Fruit fly (Drosophila melanogaster) whole organism, embryonic: ENCODE measurements around the gene CG46307.

Experiments
- Ada2b ChIP-seq: fragments of 200-800 bp; sonication (Bioruptor generic); IDR thresholded peaks from 2 replicates; pipeline ENCODE4 v1.3.6; 2022; ENCODE audit warnings: missing biosample characterization, missing genetic modification characterization
- CG11695 ChIP-seq: fragments of 200-800 bp; sonication (Bioruptor generic); IDR thresholded peaks from 3 replicates; pipeline ENCODE4 v1.3.6; 2022; ENCODE audit warnings: missing biosample characterization, missing genetic modification characterization
- CG11696 ChIP-seq: fragments of 200-800 bp; sonication (Bioruptor generic); IDR thresholded peaks from 2 replicates; pipeline ENCODE4 v1.3.6; 2022; ENCODE audit warnings: missing biosample characterization, missing genetic modification characterization
- CG13296 ChIP-seq: fragments of 200-800 bp; sonication (Bioruptor generic); optimal IDR thresholded peaks from 3 replicates; lab custom pipeline; 2018; ENCODE audit warnings: missing biosample characterization, mild to moderate bottlenecking, missing genetic modification characterization
- CG15269 ChIP-seq: fragments of 200-800 bp; sonication (Bioruptor generic); optimal IDR thresholded peaks from 2 replicates; lab custom pipeline; 2018; ENCODE audit warnings: missing biosample characterization, mild to moderate bottlenecking, missing genetic modification characterization, moderate library complexity
- CG1647 ChIP-seq: fragments of 200-800 bp; sonication (Bioruptor generic); optimal IDR thresholded peaks from 3 replicates; lab custom pipeline; 2016; ENCODE audit warnings: missing biosample characterization, missing genetic modification characterization
- CG17385 ChIP-seq: fragments of 200-800 bp; sonication (Bioruptor generic); optimal IDR thresholded peaks from 3 replicates; lab custom pipeline; 2018; ENCODE audit warnings: missing biosample characterization, mild to moderate bottlenecking, missing genetic modification characterization
- CG2199 ChIP-seq: fragments of 200-800 bp; sonication (Bioruptor generic); IDR thresholded peaks from 3 replicates; pipeline ENCODE4 v1.3.6; 2022; ENCODE audit warnings: missing biosample characterization, missing genetic modification characterization
- CG30431 ChIP-seq: fragments of 200-800 bp; sonication (Bioruptor generic); optimal IDR thresholded peaks from 2 replicates; lab custom pipeline; 2017; ENCODE audit warnings: missing biosample characterization, missing genetic modification characterization
- CG3407 ChIP-seq: fragments of 200-800 bp; sonication (Bioruptor generic); optimal IDR thresholded peaks from 2 replicates; lab custom pipeline; 2018; ENCODE audit warnings: missing biosample characterization, mild to moderate bottlenecking, missing genetic modification characterization
- CG3726 ChIP-seq: fragments of 200-800 bp; sonication (Bioruptor generic); IDR thresholded peaks from 3 replicates; pipeline ENCODE4, ENCODE4 v1.3.6; 2022; ENCODE audit warnings: missing biosample characterization, missing genetic modification characterization
- CG42726 ChIP-seq: fragments of 200-800 bp; sonication (Bioruptor generic); IDR thresholded peaks from 2 replicates; pipeline ENCODE4 v1.3.6; 2022; ENCODE audit warnings: missing biosample characterization, missing genetic modification characterization; ENCODE audit not compliant: partially characterized antibody
- CG43689 ChIP-seq: fragments of 200-800 bp; sonication (Bioruptor generic); IDR thresholded peaks from 2 replicates; pipeline ENCODE4 v1.3.6; 2022; ENCODE audit warnings: missing biosample characterization, missing genetic modification characterization
- CG6272 ChIP-seq: fragments of 200-800 bp; sonication (Bioruptor generic); IDR thresholded peaks from 2 replicates; pipeline ENCODE4 v1.3.6; 2022; ENCODE audit warnings: missing biosample characterization, missing genetic modification characterization
- CG7745 ChIP-seq: fragments of 200-800 bp; sonication (Bioruptor generic); optimal IDR thresholded peaks from 2 replicates; lab custom pipeline; 2018; ENCODE audit warnings: missing biosample characterization, mild to moderate bottlenecking, missing genetic modification characterization, moderate library complexity
- CG8290 ChIP-seq, 3 experiments: fragments of 200-800 bp; sonication (Bioruptor generic); optimal IDR thresholded peaks; 2 replicates each; lab custom pipeline; 2016 to 2019; ENCODE audit warnings: missing biosample characterization in 3 of 3, missing genetic modification characterization in 3 of 3, mild to moderate bottlenecking in 2 of 3, moderate library complexity in 1 of 3
- CG9437 ChIP-seq: fragments of 200-800 bp; sonication (Bioruptor generic); optimal IDR thresholded peaks from 2 replicates; lab custom pipeline; 2018; ENCODE audit warnings: missing biosample characterization, mild to moderate bottlenecking, missing genetic modification characterization
- CG9609 ChIP-seq: fragments of 200-800 bp; sonication (Bioruptor generic); optimal IDR thresholded peaks from 3 replicates; lab custom pipeline; 2016; ENCODE audit warnings: missing biosample characterization, missing genetic modification characterization
- CG9727 ChIP-seq: fragments of 200-800 bp; sonication (Bioruptor generic); optimal IDR thresholded peaks from 3 replicates; lab custom pipeline; 2017; ENCODE audit warnings: missing biosample characterization, mild to moderate bottlenecking, missing genetic modification characterization
- CHES-1-like ChIP-seq: fragments of 200-800 bp; sonication (Bioruptor generic); optimal IDR thresholded peaks from 2 replicates; lab custom pipeline; 2016; ENCODE audit warnings: missing biosample characterization, missing genetic modification characterization
- D19A ChIP-seq: fragments of 200-800 bp; optimal IDR thresholded peaks from 3 replicates; lab custom pipeline; 2019; ENCODE audit warnings: missing biosample characterization, mild to moderate bottlenecking, missing genetic modification characterization, moderate library complexity
- Ets97D ChIP-seq: fragments of 200-800 bp; sonication (Bioruptor generic); optimal IDR thresholded peaks from 3 replicates; lab custom pipeline; 2016; ENCODE audit warnings: missing biosample characterization, missing genetic modification characterization
- HLH54F ChIP-seq: fragments of 200-800 bp; sonication (Bioruptor generic); optimal IDR thresholded peaks from 3 replicates; lab custom pipeline; 2016; ENCODE audit warnings: missing biosample characterization, missing genetic modification characterization
- Lim3 ChIP-seq: fragments of 200-800 bp; sonication (Bioruptor generic); IDR thresholded peaks from 2 replicates; pipeline ENCODE4 v1.3.6; 2022; ENCODE audit warnings: missing biosample characterization, missing genetic modification characterization
- Sry-δ ChIP-seq: fragments of 200-800 bp; sonication (Bioruptor generic); optimal IDR thresholded peaks from 2 replicates; lab custom pipeline; 2016; ENCODE audit warnings: missing biosample characterization, missing genetic modification characterization
- abd-A ChIP-seq: fragments of 200-800 bp; sonication (Bioruptor generic); optimal IDR thresholded peaks from 3 replicates; lab custom pipeline; 2019; ENCODE audit warnings: missing biosample characterization, mild to moderate bottlenecking, missing genetic modification characterization, moderate library complexity
- bcd ChIP-seq: fragments of 200-800 bp; sonication (Bioruptor generic); optimal IDR thresholded peaks from 2 replicates; lab custom pipeline; 2017; ENCODE audit warnings: missing biosample characterization, mild to moderate bottlenecking, missing genetic modification characterization
- bsh ChIP-seq, 2 experiments: fragments of 200-800 bp; sonication (Bioruptor generic); optimal IDR thresholded peaks; 2 replicates each; lab custom pipeline; 2017 to 2018; ENCODE audit warnings: mild to moderate bottlenecking in 2 of 2, missing biosample characterization in 2 of 2, missing genetic modification characterization in 2 of 2, moderate library complexity in 1 of 2
- cas ChIP-seq: fragments of 200-800 bp; sonication (Bioruptor generic); IDR thresholded peaks from 2 replicates; pipeline ENCODE4 v1.3.6; 2022; ENCODE audit warnings: missing biosample characterization, missing genetic modification characterization
- dan ChIP-seq: fragments of 200-800 bp; sonication (Bioruptor generic); IDR thresholded peaks from 2 replicates; pipeline ENCODE4 v1.3.6; 2022; ENCODE audit warnings: missing biosample characterization, missing genetic modification characterization
- fru ChIP-seq: fragments of >200 bp; optimal IDR thresholded peaks from 2 replicates; lab custom pipeline; 2017
- gt ChIP-seq: fragments of 200-800 bp; sonication (Bioruptor generic); IDR thresholded peaks from 2 replicates; pipeline ENCODE4 v1.3.6; 2022; ENCODE audit warnings: missing biosample characterization, missing genetic modification characterization
- hb ChIP-seq: fragments of 200-800 bp; sonication (Bioruptor generic); IDR thresholded peaks from 3 replicates; pipeline ENCODE4 v1.3.6; 2022; ENCODE audit warnings: missing biosample characterization, missing genetic modification characterization; ENCODE audit not compliant: partially characterized antibody
- ken ChIP-seq: fragments of 200-800 bp; sonication (Bioruptor generic); IDR thresholded peaks from 3 replicates; pipeline ENCODE4 v1.3.6; 2022; ENCODE audit warnings: missing biosample characterization, missing genetic modification characterization
- lab ChIP-seq: fragments of 200-800 bp; sonication (Bioruptor generic); optimal IDR thresholded peaks from 3 replicates; lab custom pipeline; 2017; ENCODE audit warnings: missing biosample characterization, missing genetic modification characterization, mild to moderate bottlenecking, moderate library complexity, missing genetic modification reagents
- lmd ChIP-seq: fragments of 200-800 bp; sonication (Bioruptor generic); IDR thresholded peaks from 2 replicates; pipeline ENCODE4 v1.3.6; 2022; ENCODE audit warnings: missing biosample characterization, missing genetic modification characterization
- nau ChIP-seq: fragments of 200-800 bp; sonication (Bioruptor generic); optimal IDR thresholded peaks from 3 replicates; lab custom pipeline; 2017; ENCODE audit warnings: missing biosample characterization, mild to moderate bottlenecking, missing genetic modification characterization, missing genetic modification reagents
- nmo ChIP-seq: fragments of 200-800 bp; sonication (Bioruptor generic); optimal IDR thresholded peaks from 2 replicates; lab custom pipeline; 2018; ENCODE audit warnings: missing biosample characterization, mild to moderate bottlenecking, missing genetic modification characterization, moderate library complexity
- oc ChIP-seq: fragments of 200-800 bp; sonication (Bioruptor generic); optimal IDR thresholded peaks from 2 replicates; lab custom pipeline; 2018; ENCODE audit warnings: missing biosample characterization, mild to moderate bottlenecking, missing genetic modification characterization, moderate library complexity
- p53 ChIP-seq: fragments of 200-800 bp; sonication (Bioruptor generic); optimal IDR thresholded peaks from 2 replicates; lab custom pipeline; 2016; ENCODE audit warnings: missing biosample characterization, missing genetic modification characterization
- pho ChIP-seq: fragments of 200-800 bp; sonication (Bioruptor generic); optimal IDR thresholded peaks from 2 replicates; lab custom pipeline; 2016; ENCODE audit warnings: missing biosample characterization, missing genetic modification characterization
- salm ChIP-seq: fragments of 200-800 bp; sonication (Bioruptor generic); optimal IDR thresholded peaks from 2 replicates; lab custom pipeline; 2018; ENCODE audit warnings: missing biosample characterization, mild to moderate bottlenecking, missing genetic modification characterization
- sisA ChIP-seq: fragments of 200-800 bp; sonication (Bioruptor generic); IDR thresholded peaks from 2 replicates; pipeline ENCODE4 v1.3.6; 2022; ENCODE audit warnings: missing biosample characterization, missing genetic modification characterization
- sr ChIP-seq: fragments of 200-800 bp; sonication (Bioruptor generic); IDR thresholded peaks from 3 replicates; pipeline ENCODE4 v1.3.6; 2022; ENCODE audit warnings: missing biosample characterization, missing genetic modification characterization
- stc ChIP-seq: fragments of 200-800 bp; sonication (Bioruptor generic); IDR thresholded peaks from 2 replicates; pipeline ENCODE4 v1.3.6; 2022; ENCODE audit warnings: missing biosample characterization, missing genetic modification characterization
- stwl ChIP-seq: fragments of 200-800 bp; sonication (Bioruptor generic); optimal IDR thresholded peaks from 3 replicates; lab custom pipeline; 2018; ENCODE audit warnings: missing biosample characterization, mild to moderate bottlenecking, missing genetic modification characterization, moderate library complexity
- tio ChIP-seq: fragments of 200-800 bp; sonication (Bioruptor generic); optimal IDR thresholded peaks from 2 replicates; lab custom pipeline; 2017; ENCODE audit warnings: missing biosample characterization, missing genetic modification characterization, inconsistent platforms
- wek ChIP-seq: fragments of 200-800 bp; sonication (Bioruptor generic); optimal IDR thresholded peaks from 3 replicates; lab custom pipeline; 2018; ENCODE audit warnings: missing biosample characterization, mild to moderate bottlenecking, missing genetic modification characterization, moderate library complexity
- wor ChIP-seq: fragments of 200-800 bp; sonication (Bioruptor generic); IDR thresholded peaks from 2 replicates; pipeline ENCODE4 v1.3.6; 2022; ENCODE audit warnings: missing biosample characterization, missing genetic modification characterization

CG46307 gene

dm6 chr2L:21156156-21157040, 52.0 kb downstream of the CG46307 start, which contains the start of the genes Mpp6 and E2f2 (continued):
- peak; percentile 81 for TF ChIP-seq hb
- TF ChIP-seq CG9727 (GFP tag; lab: Kevin White, UChicago) = peak; percentile 19
- TF ChIP-seq CG3407 (GFP tag; lab: Kevin White, UChicago) = no peak
- TF ChIP-seq Lim3 (GFP tag; lab: Robert Waterston, UW) = no peak
- no peak for TF ChIP-seq CG1647 (GFP tag; lab: Kevin White, UChicago)
- TF ChIP-seq bcd (GFP tag; lab: Kevin White, UChicago) = peak; percentile 28
- TF ChIP-seq CG9609 = no peak
- peak; percentile 4 for TF ChIP-seq CG17385 (GFP tag; lab: Kevin White, UChicago)
- no peak for TF ChIP-seq D19A
- peak; percentile 18 for TF ChIP-seq CG8290 (GFP tag; optimal IDR thresholded peaks at IDR 0.05; lab: Kevin White, UChicago)
- TF ChIP-seq CG8290 (tag; optimal IDR thresholded peaks at IDR 0.05; lab: Kevin White, UChicago) = peak in 1 of 2 experiments; percentile 69
- TF ChIP-seq CG11696 = no peak
- TF ChIP-seq Ada2b (GFP tag; lab: Robert Waterston, UW) = no peak
- TF ChIP-seq tio (GFP tag; lab: Kevin White, UChicago) = peak; percentile 41
- no peak for TF ChIP-seq fru (lab: Kevin White, UChicago)
- no peak for TF ChIP-seq gt (GFP tag; lab: Robert Waterston, UW)
- TF ChIP-seq CG7745 (tag; lab: Kevin White, UChicago) = no peak
- peak; percentile 4 for TF ChIP-seq CG13296 (GFP tag; lab: Kevin White, UChicago)
- peak; percentile 46 for TF ChIP-seq stwl (tag; lab: Kevin White, UChicago)
- no peak for TF ChIP-seq abd-A (tag; lab: Kevin White, UChicago)
- TF ChIP-seq CG6272 (GFP tag; lab: Robert Waterston, UW) = peak; percentile 50; the same call in 1 of the 2 replicates
- TF ChIP-seq p53 (GFP tag; lab: Kevin White, UChicago) = no peak
- no peak for TF ChIP-seq lab (GFP tag; lab: Kevin White, UChicago)
- TF ChIP-seq Ets97D (GFP tag; lab: Kevin White, UChicago) = peak; percentile 58
- peak; percentile 93 for TF ChIP-seq CG42726 (GFP tag; lab: Robert Waterston, UW)
- TF ChIP-seq dan (GFP tag; lab: Robert Waterston, UW) = no peak
- peak; percentile 38 for TF ChIP-seq sisA (GFP tag; lab: Robert Waterston, UW)
- no peak for TF ChIP-seq salm
- TF ChIP-seq lmd (GFP tag; lab: Robert Waterston, UW) = peak; percentile 52; the same call in 1 of the 2 replicates
- peak; percentile 75 for TF ChIP-seq ken (GFP tag; lab: Robert Waterston, UW)
- no peak for TF ChIP-seq stc (GFP tag; lab: Robert Waterston, UW)
- TF ChIP-seq CG15269 (tag; lab: Kevin White, UChicago) = no peak
- no peak for TF ChIP-seq CG2199 (GFP tag; lab: Robert Waterston, UW)
- TF ChIP-seq CHES-1-like (GFP tag; lab: Kevin White, UChicago) = peak; percentile 6
- TF ChIP-seq CG11695 (GFP tag; lab: Robert Waterston, UW) = no peak
- no peak for TF ChIP-seq wek (GFP tag; lab: Kevin White, UChicago)
- peak; percentile 41 for TF ChIP-seq pho (GFP tag; lab: Kevin White, UChicago)
- peak; percentile 25 for TF ChIP-seq HLH54F (GFP tag; lab: Kevin White, UChicago)
- TF ChIP-seq sr = no peak
- TF ChIP-seq CG9437 = peak; percentile 27
- TF ChIP-seq wor (GFP tag; lab: Robert Waterston, UW) = no peak
- peak; percentile 2 for TF ChIP-seq nmo (GFP tag; lab: Kevin White, UChicago)
- TF ChIP-seq Sry-δ (GFP tag; lab: Kevin White, UChicago) = peak; percentile 59
- no peak for TF ChIP-seq CG3726 (GFP tag; lab: Robert Waterston, UW)
- peak; percentile 27; the same call in 1 of the 2 replicates for TF ChIP-seq cas (GFP tag; lab: Robert Waterston, UW)
- TF ChIP-seq bsh (GFP tag; optimal IDR thresholded peaks at IDR 0.05; lab: Kevin White, UChicago) = no peak
- no peak for TF ChIP-seq oc (tag; lab: Kevin White, UChicago)
- no peak for TF ChIP-seq nau (GFP tag; lab: Kevin White, UChicago)
- no peak for TF ChIP-seq CG43689 (GFP tag; lab: Robert Waterston, UW)
- no peak for TF ChIP-seq CG30431 (GFP tag; lab: Kevin White, UChicago)
